Fruit fly (Drosophila melanogaster) whole organism, embryonic: ENCODE results near the gene scrib.
A peak's percentile ranks its signal among the peaks of the same experiment; 100 is the strongest.

Experiments
- ATbp ChIP-seq: fragments of 200-800 bp; sonication (Bioruptor generic); optimal IDR thresholded peaks from 2 replicates; lab custom pipeline; 2017; ENCODE audit warnings: missing biosample characterization, mild to moderate bottlenecking, missing genetic modification characterization, missing genetic modification reagents
- Blimp-1 ChIP-seq: fragments of 200-800 bp; sonication (Bioruptor generic); optimal IDR thresholded peaks from 3 replicates; lab custom pipeline; 2018; ENCODE audit warnings: missing biosample characterization, missing genetic modification characterization, mild to moderate bottlenecking, moderate library complexity, missing genetic modification reagents
- Bteb2 ChIP-seq: fragments of 200-800 bp; sonication (Bioruptor generic); optimal IDR thresholded peaks from 2 replicates; lab custom pipeline; 2016; ENCODE audit warnings: missing biosample characterization, missing genetic modification characterization
- CG10274 ChIP-seq: fragments of 200-800 bp; sonication (Bioruptor generic); optimal IDR thresholded peaks from 3 replicates; lab custom pipeline; 2017; ENCODE audit warnings: missing biosample characterization, mild to moderate bottlenecking, missing genetic modification characterization
- CG10959 ChIP-seq: fragments of 200-800 bp; sonication (Bioruptor generic); IDR thresholded peaks from 2 replicates; pipeline ENCODE4 v1.3.6; 2022; ENCODE audit warnings: missing biosample characterization, missing genetic modification characterization
- CG11695 ChIP-seq: fragments of 200-800 bp; sonication (Bioruptor generic); IDR thresholded peaks from 3 replicates; pipeline ENCODE4 v1.3.6; 2022; ENCODE audit warnings: missing biosample characterization, missing genetic modification characterization
- CG12299 ChIP-seq: fragments of 200-800 bp; sonication (Bioruptor generic); optimal IDR thresholded peaks from 2 replicates; lab custom pipeline; 2018; ENCODE audit warnings: missing biosample characterization, mild to moderate bottlenecking, missing genetic modification characterization
- CG12391 ChIP-seq: fragments of 200-800 bp; sonication (Bioruptor generic); optimal IDR thresholded peaks from 3 replicates; lab custom pipeline; 2018; ENCODE audit warnings: missing biosample characterization, mild to moderate bottlenecking, missing genetic modification characterization, moderate library complexity
- CG14965 ChIP-seq: fragments of 200-800 bp; sonication (Bioruptor generic); optimal IDR thresholded peaks from 2 replicates; lab custom pipeline; 2016; ENCODE audit warnings: missing biosample characterization, missing genetic modification characterization, borderline replicate concordance
- CG15514 ChIP-seq: fragments of 200-800 bp; sonication (Bioruptor generic); optimal IDR thresholded peaks from 3 replicates; lab custom pipeline; 2017; ENCODE audit warnings: missing biosample characterization, missing genetic modification characterization, mild to moderate bottlenecking, moderate library complexity, missing genetic modification reagents
- CG16863 ChIP-seq: fragments of 200-800 bp; sonication (Bioruptor generic); optimal IDR thresholded peaks from 3 replicates; lab custom pipeline; 2016; ENCODE audit warnings: missing biosample characterization, missing genetic modification characterization
- CG17361 ChIP-seq: fragments of 200-800 bp; sonication (Bioruptor generic); IDR thresholded peaks from 3 replicates; pipeline ENCODE4 v1.3.6; 2022; ENCODE audit warnings: missing biosample characterization, missing genetic modification characterization
- CG17802 ChIP-seq: fragments of 200-800 bp; sonication (Bioruptor generic); optimal IDR thresholded peaks from 2 replicates; lab custom pipeline; 2018; ENCODE audit warnings: missing biosample characterization, mild to moderate bottlenecking, missing genetic modification characterization, moderate library complexity
- CG17829 ChIP-seq: fragments of 200-800 bp; optimal IDR thresholded peaks from 2 replicates; lab custom pipeline; 2019; ENCODE audit warnings: missing biosample characterization, mild to moderate bottlenecking, missing genetic modification characterization, moderate library complexity
- CG17912 ChIP-seq: fragments of 200-800 bp; sonication (Bioruptor generic); optimal IDR thresholded peaks from 2 replicates; lab custom pipeline; 2018; ENCODE audit warnings: missing biosample characterization, mild to moderate bottlenecking, missing genetic modification characterization
- CG30403 ChIP-seq: fragments of 200-800 bp; sonication (Bioruptor generic); optimal IDR thresholded peaks from 3 replicates; lab custom pipeline; 2016; ENCODE audit warnings: missing biosample characterization, missing genetic modification characterization
- CG31365 ChIP-seq: fragments of 200-800 bp; sonication (Bioruptor generic); optimal IDR thresholded peaks from 2 replicates; lab custom pipeline; 2018; ENCODE audit warnings: missing biosample characterization, mild to moderate bottlenecking, missing genetic modification characterization
- CG32532 ChIP-seq: fragments of 200-800 bp; sonication (Bioruptor generic); IDR thresholded peaks from 2 replicates; pipeline ENCODE4 v1.3.6; 2022; ENCODE audit warnings: missing biosample characterization, missing genetic modification characterization
- CG32772 ChIP-seq: fragments of 200-800 bp; sonication (Bioruptor generic); IDR thresholded peaks from 2 replicates; pipeline ENCODE4 v1.3.6; 2022; ENCODE audit warnings: missing biosample characterization, missing genetic modification characterization
- CG33557 ChIP-seq: fragments of 200-800 bp; sonication (Bioruptor generic); optimal IDR thresholded peaks from 2 replicates; lab custom pipeline; 2019; ENCODE audit warnings: missing biosample characterization, mild to moderate bottlenecking, missing genetic modification characterization, moderate library complexity
- CG34376 ChIP-seq: fragments of 200-800 bp; sonication (Bioruptor generic); optimal IDR thresholded peaks from 2 replicates; lab custom pipeline; 2018; ENCODE audit warnings: missing biosample characterization, mild to moderate bottlenecking, missing genetic modification characterization
- CG7271 ChIP-seq: fragments of 200-800 bp; sonication (Bioruptor generic); optimal IDR thresholded peaks from 2 replicates; lab custom pipeline; 2018; ENCODE audit warnings: missing biosample characterization, mild to moderate bottlenecking, missing genetic modification characterization, moderate library complexity
- CG8388 ChIP-seq: fragments of 200-800 bp; sonication (Bioruptor generic); optimal IDR thresholded peaks from 2 replicates; lab custom pipeline; 2019; ENCODE audit warnings: missing biosample characterization, mild to moderate bottlenecking, missing genetic modification characterization, moderate library complexity
- CG8765 ChIP-seq: fragments of 200-800 bp; sonication (Bioruptor generic); IDR thresholded peaks from 2 replicates; pipeline ENCODE4 v1.3.6; 2022; ENCODE audit warnings: missing biosample characterization, missing genetic modification characterization
- CG8924 ChIP-seq: fragments of 200-800 bp; optimal IDR thresholded peaks from 3 replicates; lab custom pipeline; 2019; ENCODE audit warnings: missing biosample characterization, mild to moderate bottlenecking, missing genetic modification characterization, moderate library complexity
- CG9215 ChIP-seq: fragments of 200-800 bp; sonication (Bioruptor generic); IDR thresholded peaks from 2 replicates; pipeline ENCODE4 v1.3.6; 2022; ENCODE audit warnings: missing biosample characterization, missing genetic modification characterization
- CkIIα-i1 ChIP-seq: fragments of 200-800 bp; sonication (Bioruptor generic); IDR thresholded peaks from 2 replicates; pipeline ENCODE4 v1.3.6; 2022; ENCODE audit warnings: missing biosample characterization, missing genetic modification characterization
- Dip3 ChIP-seq: fragments of 200-800 bp; sonication (Bioruptor generic); optimal IDR thresholded peaks from 3 replicates; lab custom pipeline; 2016; ENCODE audit warnings: missing biosample characterization, missing genetic modification characterization
- Doc2 ChIP-seq: fragments of 200-800 bp; sonication (Bioruptor generic); IDR thresholded peaks from 2 replicates; pipeline ENCODE4 v1.3.6; 2022; ENCODE audit warnings: missing biosample characterization, missing genetic modification characterization
- E2f2 ChIP-seq: fragments of 200-800 bp; sonication (Bioruptor generic); IDR thresholded peaks from 2 replicates; pipeline ENCODE4 v1.3.6; 2022; ENCODE audit warnings: missing biosample characterization, missing genetic modification characterization
- Ets97D ChIP-seq: fragments of 200-800 bp; sonication (Bioruptor generic); optimal IDR thresholded peaks from 3 replicates; lab custom pipeline; 2016; ENCODE audit warnings: missing biosample characterization, missing genetic modification characterization
- HmgD ChIP-seq: fragments of 200-800 bp; sonication (Bioruptor generic); optimal IDR thresholded peaks from 3 replicates; lab custom pipeline; 2016; ENCODE audit warnings: missing biosample characterization, missing genetic modification characterization
- Hr3 ChIP-seq: fragments of 200-800 bp; sonication (Bioruptor generic); optimal IDR thresholded peaks from 3 replicates; lab custom pipeline; 2016; ENCODE audit warnings: missing biosample characterization, missing genetic modification characterization
- Pdp1 ChIP-seq, 2 experiments: fragments of 200-800 bp; sonication (Bioruptor generic); optimal IDR thresholded peaks; 3 replicates each; lab custom pipeline; 2016; ENCODE audit warnings: missing biosample characterization in 2 of 2, missing genetic modification characterization in 2 of 2, mild to moderate bottlenecking in 1 of 2, moderate library complexity in 1 of 2
- Side ChIP-seq: fragments of 200-800 bp; sonication (Bioruptor generic); optimal IDR thresholded peaks from 2 replicates; lab custom pipeline; 2016; ENCODE audit warnings: missing biosample characterization, missing genetic modification characterization
- Usf ChIP-seq: fragments of 200-800 bp; sonication (Bioruptor generic); optimal IDR thresholded peaks from 2 replicates; lab custom pipeline; 2017; ENCODE audit warnings: missing genotype, missing biosample characterization, missing genetic modification characterization
- ab ChIP-seq: fragments of 200-800 bp; sonication (Bioruptor generic); optimal IDR thresholded peaks from 2 replicates; lab custom pipeline; 2016; ENCODE audit warnings: missing biosample characterization, missing genetic modification characterization
- az2 ChIP-seq: fragments of 200-800 bp; sonication (Bioruptor generic); optimal IDR thresholded peaks from 3 replicates; lab custom pipeline; 2016; ENCODE audit warnings: missing biosample characterization, missing genetic modification characterization
- br ChIP-seq: fragments of >200 bp; optimal IDR thresholded peaks from 2 replicates; lab custom pipeline; 2017
- chif ChIP-seq, 2 experiments: fragments of 200-800 bp; sonication (Bioruptor generic); optimal IDR thresholded peaks; 3 replicates each; lab custom pipeline; 2016; ENCODE audit warnings: missing biosample characterization in 2 of 2, missing genetic modification characterization in 2 of 2
- crol ChIP-seq: fragments of 200-800 bp; sonication (Bioruptor generic); IDR thresholded peaks from 2 replicates; pipeline ENCODE4 v1.3.6; 2022; ENCODE audit warnings: missing biosample characterization, missing genetic modification characterization
- dati ChIP-seq: fragments of 200-800 bp; sonication (Bioruptor generic); IDR thresholded peaks from 2 replicates; pipeline ENCODE4 v1.3.6; 2022; ENCODE audit warnings: missing biosample characterization, missing genetic modification characterization
- dmrt11E ChIP-seq: fragments of 200-800 bp; sonication (Bioruptor generic); optimal IDR thresholded peaks from 3 replicates; lab custom pipeline; 2018; ENCODE audit warnings: missing biosample characterization, mild to moderate bottlenecking, missing genetic modification characterization, moderate library complexity
- gfzf ChIP-seq: fragments of 200-800 bp; sonication (Bioruptor generic); optimal IDR thresholded peaks from 2 replicates; lab custom pipeline; 2016; ENCODE audit warnings: missing biosample characterization, mild to moderate bottlenecking, missing genetic modification characterization, moderate library complexity
- inv ChIP-seq: fragments of 200-800 bp; sonication (Bioruptor generic); IDR thresholded peaks from 2 replicates; pipeline ENCODE4 v1.3.6; 2022; ENCODE audit warnings: missing biosample characterization, missing genetic modification characterization; ENCODE audit not compliant: partially characterized antibody
- ken ChIP-seq: fragments of 200-800 bp; sonication (Bioruptor generic); IDR thresholded peaks from 3 replicates; pipeline ENCODE4 v1.3.6; 2022; ENCODE audit warnings: missing biosample characterization, missing genetic modification characterization
- pzg ChIP-seq: fragments of 200-800 bp; sonication (Bioruptor generic); optimal IDR thresholded peaks from 3 replicates; lab custom pipeline; 2018; ENCODE audit warnings: missing biosample characterization, mild to moderate bottlenecking, missing genetic modification characterization, moderate library complexity
- row ChIP-seq: fragments of 200-800 bp; sonication (Bioruptor generic); IDR thresholded peaks from 3 replicates; pipeline ENCODE4 v1.3.6; 2022; ENCODE audit warnings: missing biosample characterization, missing genetic modification characterization
- run ChIP-seq: fragments of 200-800 bp; sonication (Bioruptor generic); optimal IDR thresholded peaks from 3 replicates; lab custom pipeline; 2018; ENCODE audit warnings: missing biosample characterization, mild to moderate bottlenecking, missing genetic modification characterization
- shn ChIP-seq: fragments of 200-800 bp; sonication (Bioruptor generic); optimal IDR thresholded peaks from 3 replicates; lab custom pipeline; 2016; ENCODE audit warnings: missing biosample characterization, missing genetic modification characterization
- sisA ChIP-seq: fragments of 200-800 bp; sonication (Bioruptor generic); IDR thresholded peaks from 2 replicates; pipeline ENCODE4 v1.3.6; 2022; ENCODE audit warnings: missing biosample characterization, missing genetic modification characterization

Gene scrib

dm6 chr3R:26547660-26548067 lies 11.5 kb downstream of the scrib start (continued):
- no peak for TF ChIP-seq gfzf (GFP tag; lab: Kevin White, UChicago)
- TF ChIP-seq pzg = no peak
- TF ChIP-seq CG17802 (tag; lab: Kevin White, UChicago) = no peak
- TF ChIP-seq ATbp (GFP tag; lab: Kevin White, UChicago) = peak; percentile 48
- no peak for TF ChIP-seq CG31365 (tag; lab: Kevin White, UChicago)
- peak; percentile 23 for TF ChIP-seq az2 (GFP tag; lab: Kevin White, UChicago)
- TF ChIP-seq Doc2 (GFP tag; lab: Robert Waterston, UW) = no peak
- no peak for TF ChIP-seq CkIIα-i1 (GFP tag; lab: Robert Waterston, UW)
- peak; percentile 35 for TF ChIP-seq CG17829 (tag; lab: Kevin White, UChicago)
- no peak for TF ChIP-seq CG16863 (GFP tag; lab: Kevin White, UChicago)
- no peak for TF ChIP-seq ken (GFP tag; lab: Robert Waterston, UW)
- TF ChIP-seq CG34376 (GFP tag; lab: Kevin White, UChicago) = no peak
- no peak for TF ChIP-seq ab (GFP tag; lab: Kevin White, UChicago)
- peak; percentile 59 for TF ChIP-seq CG8924 (tag; lab: Kevin White, UChicago)
- TF ChIP-seq E2f2 (GFP tag; lab: Robert Waterston, UW) = no peak
- TF ChIP-seq CG32532 (GFP tag; lab: Robert Waterston, UW) = no peak
- peak; percentile 46; the same call in 1 of the 3 replicates for TF ChIP-seq CG17361 (GFP tag; lab: Robert Waterston, UW)
- TF ChIP-seq CG17912 = no peak
- no peak for TF ChIP-seq Ets97D (GFP tag; lab: Kevin White, UChicago)
- no peak for TF ChIP-seq CG14965
- TF ChIP-seq shn = no peak
- no peak for TF ChIP-seq sisA (GFP tag; lab: Robert Waterston, UW)
- TF ChIP-seq CG12391 = peak; percentile 50
- no peak for TF ChIP-seq Side (GFP tag; lab: Kevin White, UChicago)
- no peak for TF ChIP-seq CG32772 (GFP tag; lab: Robert Waterston, UW)
- TF ChIP-seq CG15514 (GFP tag; lab: Kevin White, UChicago) = peak; percentile 40
- TF ChIP-seq HmgD (GFP tag; lab: Kevin White, UChicago) = no peak
- peak; percentile 29 for TF ChIP-seq CG30403 (GFP tag; lab: Kevin White, UChicago)
- TF ChIP-seq Usf (GFP tag; lab: Kevin White, UChicago) = no peak
- TF ChIP-seq br (lab: Kevin White, UChicago) = no peak
- TF ChIP-seq run = no peak
- TF ChIP-seq CG33557 (GFP tag; lab: Kevin White, UChicago) = peak; percentile 21
- TF ChIP-seq CG10274 (GFP tag; lab: Kevin White, UChicago) = no peak
- no peak for TF ChIP-seq crol (GFP tag; lab: Robert Waterston, UW)
- 0 out of 2 replicates have a peak, but pooled peaks have one; percentile 28 for TF ChIP-seq CG10959 (GFP tag; lab: Robert Waterston, UW)
- TF ChIP-seq CG8388 (GFP tag; lab: Kevin White, UChicago) = peak; percentile 39
- TF ChIP-seq dati (GFP tag; lab: Robert Waterston, UW) = no peak
- TF ChIP-seq CG11695 (GFP tag; lab: Robert Waterston, UW) = 0 out of 3 replicates have a peak, but pooled peaks have one; percentile 34
- peak; percentile 60 for TF ChIP-seq dmrt11E
- no peak for TF ChIP-seq Dip3 (GFP tag; lab: Kevin White, UChicago)
- TF ChIP-seq Bteb2 (GFP tag; lab: Kevin White, UChicago) = no peak
- TF ChIP-seq CG9215 = no peak
- TF ChIP-seq CG7271 (tag; lab: Kevin White, UChicago) = no peak
- no peak for TF ChIP-seq CG8765
- peak in 1 of 2 experiments; percentile 18 for TF ChIP-seq chif (GFP tag; optimal IDR thresholded peaks at IDR 0.05; lab: Kevin White, UChicago)
- TF ChIP-seq Pdp1 (GFP tag; optimal IDR thresholded peaks at IDR 0.05; lab: Kevin White, UChicago) = peak; percentile 5 to 9
- no peak for TF ChIP-seq inv
- peak; percentile 23 for TF ChIP-seq CG12299 (tag; lab: Kevin White, UChicago)
- peak; percentile 60 for TF ChIP-seq Blimp-1 (GFP tag; lab: Kevin White, UChicago)
- peak; percentile 16 for TF ChIP-seq Hr3 (GFP tag; lab: Kevin White, UChicago)
- TF ChIP-seq row (GFP tag; lab: Robert Waterston, UW) = peak; percentile 69
